Fruit fly (Drosophila melanogaster): ENCODE results near the gene axo.

- TF ChIP-seq CG7101 (tag; optimal IDR thresholded peaks at IDR 0.05) (no peak), CG33017 (tag; optimal IDR thresholded peaks at IDR 0.05) (no peak), tj (GFP tag; optimal IDR thresholded peaks at IDR 0.05) (no peak), pad (GFP tag; optimal IDR thresholded peaks at IDR 0.05) (no peak), cnc (optimal IDR thresholded peaks at IDR 0.05) (no peak), Crg-1 (GFP tag; optimal IDR thresholded peaks at IDR 0.05) (no peak), CG1620 (GFP tag; optimal IDR thresholded peaks at IDR 0.05) (no peak), CG7045 (GFP tag; optimal IDR thresholded peaks at IDR 0.05) (no peak), kay (GFP tag; ENCODE audit: borderline replicate concordance) (no peak)
Measured at dm6 chr3L:4619497-4620211, 67.5 kb downstream of the axo start.

Measured in whole organism, adult.